Fruit fly (Drosophila melanogaster) whole organism, embryonic: ENCODE measurements around the gene jdp.
A peak's percentile ranks its signal among the peaks of the same experiment; 100 is the strongest.

ENCODE experiments used
- CG10543 ChIP-seq: fragments of 200-800 bp; sonication (Bioruptor generic); optimal IDR thresholded peaks from 3 replicates; lab custom pipeline; 2017; ENCODE audit warnings: missing biosample characterization, mild to moderate bottlenecking, missing genetic modification characterization, moderate library complexity
- CG10979 ChIP-seq: fragments of 200-800 bp; sonication (Bioruptor generic); optimal IDR thresholded peaks from 2 replicates; lab custom pipeline; 2018; ENCODE audit warnings: missing biosample characterization, mild to moderate bottlenecking, missing genetic modification characterization, moderate library complexity
- CG11456 ChIP-seq: fragments of 200-800 bp; sonication (Bioruptor generic); IDR thresholded peaks from 3 replicates; pipeline ENCODE4 v1.3.6; 2022; ENCODE audit warnings: missing biosample characterization, missing genetic modification characterization
- CG12236 ChIP-seq: fragments of 200-800 bp; sonication (Bioruptor generic); optimal IDR thresholded peaks from 2 replicates; lab custom pipeline; 2016; ENCODE audit warnings: missing biosample characterization, missing genetic modification characterization
- CG13624 ChIP-seq: fragments of 200-800 bp; sonication (Bioruptor generic); optimal IDR thresholded peaks from 2 replicates; lab custom pipeline; 2016; ENCODE audit warnings: missing biosample characterization, missing genetic modification characterization
- CG1529 ChIP-seq: fragments of 200-800 bp; sonication (Bioruptor generic); optimal IDR thresholded peaks from 3 replicates; lab custom pipeline; 2018; ENCODE audit warnings: missing biosample characterization, missing genetic modification characterization
- CG17328 ChIP-seq: fragments of 200-800 bp; sonication (Bioruptor generic); IDR thresholded peaks from 2 replicates; pipeline ENCODE4 v1.3.6; 2022; ENCODE audit warnings: missing biosample characterization, missing genetic modification characterization
- CG17568 ChIP-seq: fragments of 200-800 bp; sonication (Bioruptor generic); optimal IDR thresholded peaks from 2 replicates; lab custom pipeline; 2018; ENCODE audit warnings: missing biosample characterization, mild to moderate bottlenecking, missing genetic modification characterization, moderate library complexity
- CG3163 ChIP-seq: fragments of 200-800 bp; sonication (Bioruptor generic); optimal IDR thresholded peaks from 3 replicates; lab custom pipeline; 2016; ENCODE audit warnings: missing biosample characterization, missing genetic modification characterization
- CG34376 ChIP-seq: fragments of 200-800 bp; sonication (Bioruptor generic); optimal IDR thresholded peaks from 2 replicates; lab custom pipeline; 2018; ENCODE audit warnings: missing biosample characterization, mild to moderate bottlenecking, missing genetic modification characterization
- CG34422 ChIP-seq: fragments of 200-800 bp; sonication (Bioruptor generic); IDR thresholded peaks from 3 replicates; pipeline ENCODE4 v1.3.6; 2022; ENCODE audit warnings: missing biosample characterization, missing genetic modification characterization
- CG4360 ChIP-seq: fragments of 200-800 bp; sonication (Bioruptor generic); IDR thresholded peaks from 2 replicates; pipeline ENCODE4 v1.3.6; 2022; ENCODE audit warnings: missing biosample characterization, missing genetic modification characterization
- CG4617 ChIP-seq: fragments of 200-800 bp; sonication (Bioruptor generic); optimal IDR thresholded peaks from 3 replicates; lab custom pipeline; 2016; ENCODE audit warnings: missing biosample characterization, missing genetic modification characterization, borderline replicate concordance
- CG8281 ChIP-seq: fragments of 200-800 bp; sonication (Bioruptor generic); optimal IDR thresholded peaks from 2 replicates; lab custom pipeline; 2018; ENCODE audit warnings: missing biosample characterization, mild to moderate bottlenecking, missing genetic modification characterization, moderate library complexity
- CG8924 ChIP-seq: fragments of 200-800 bp; optimal IDR thresholded peaks from 3 replicates; lab custom pipeline; 2019; ENCODE audit warnings: missing biosample characterization, mild to moderate bottlenecking, missing genetic modification characterization, moderate library complexity
- CG9727 ChIP-seq: fragments of 200-800 bp; sonication (Bioruptor generic); optimal IDR thresholded peaks from 3 replicates; lab custom pipeline; 2017; ENCODE audit warnings: missing biosample characterization, mild to moderate bottlenecking, missing genetic modification characterization
- Eip74EF ChIP-seq, 2 experiments: fragments of 200-800 bp in 1 of 2; fragments of >200 bp in 1 of 2; sonication (Bioruptor generic) in 1 of 2; optimal IDR thresholded peaks; 2 replicates each; lab custom pipeline; 2017 to 2019; ENCODE audit warnings: missing biosample characterization in 2 of 2, missing genetic modification characterization in 2 of 2, mild to moderate bottlenecking in 1 of 2, moderate library complexity in 1 of 2
- Fer1 ChIP-seq: fragments of 200-800 bp; sonication (Bioruptor generic); optimal IDR thresholded peaks from 2 replicates; lab custom pipeline; 2017; ENCODE audit warnings: missing biosample characterization, mild to moderate bottlenecking, missing genetic modification characterization
- HmgD ChIP-seq: fragments of 200-800 bp; sonication (Bioruptor generic); optimal IDR thresholded peaks from 3 replicates; lab custom pipeline; 2016; ENCODE audit warnings: missing biosample characterization, missing genetic modification characterization
- Hr39 ChIP-seq: fragments of >200 bp; optimal IDR thresholded peaks from 2 replicates; lab custom pipeline; 2017
- MESR4 ChIP-seq: fragments of 200-800 bp; sonication (Bioruptor generic); optimal IDR thresholded peaks from 2 replicates; lab custom pipeline; 2018; ENCODE audit warnings: missing biosample characterization, mild to moderate bottlenecking, missing genetic modification characterization, moderate library complexity
- Xbp1 ChIP-seq: fragments of 200-800 bp; sonication (Bioruptor generic); optimal IDR thresholded peaks from 3 replicates; lab custom pipeline; 2016; ENCODE audit warnings: missing biosample characterization, mild to moderate bottlenecking, missing genetic modification characterization
- YL-1 ChIP-seq: fragments of 200-800 bp; sonication (Bioruptor generic); optimal IDR thresholded peaks from 3 replicates; lab custom pipeline; 2017; ENCODE audit warnings: missing biosample characterization, mild to moderate bottlenecking, missing genetic modification characterization
- bcd ChIP-seq: fragments of 200-800 bp; sonication (Bioruptor generic); optimal IDR thresholded peaks from 2 replicates; lab custom pipeline; 2017; ENCODE audit warnings: missing biosample characterization, mild to moderate bottlenecking, missing genetic modification characterization
- bsh ChIP-seq, 2 experiments: fragments of 200-800 bp; sonication (Bioruptor generic); optimal IDR thresholded peaks; 2 replicates each; lab custom pipeline; 2017 to 2018; ENCODE audit warnings: mild to moderate bottlenecking in 2 of 2, missing biosample characterization in 2 of 2, missing genetic modification characterization in 2 of 2, moderate library complexity in 1 of 2
- chinmo ChIP-seq: fragments of 200-800 bp; sonication (Bioruptor generic); IDR thresholded peaks from 4 replicates; pipeline ENCODE4 v1.3.6; 2022; ENCODE audit warnings: missing biosample characterization, missing genetic modification characterization; ENCODE audit not compliant: partially characterized antibody
- crol ChIP-seq: fragments of 200-800 bp; sonication (Bioruptor generic); IDR thresholded peaks from 2 replicates; pipeline ENCODE4 v1.3.6; 2022; ENCODE audit warnings: missing biosample characterization, missing genetic modification characterization
- disco-r ChIP-seq: fragments of 200-800 bp; sonication (Bioruptor generic); optimal IDR thresholded peaks from 2 replicates; lab custom pipeline; 2016; ENCODE audit warnings: missing biosample characterization, missing genetic modification characterization
- emc ChIP-seq: fragments of 200-800 bp; sonication (Bioruptor generic); optimal IDR thresholded peaks from 2 replicates; lab custom pipeline; 2016; ENCODE audit warnings: missing biosample characterization, missing genetic modification characterization
- eve ChIP-seq, 2 experiments: fragments of >200 bp; optimal IDR thresholded peaks; 2 replicates each; lab custom pipeline; 2017; ENCODE audit warnings: missing biosample characterization in 2 of 2, missing genetic modification characterization in 2 of 2
- gfzf ChIP-seq: fragments of 200-800 bp; sonication (Bioruptor generic); optimal IDR thresholded peaks from 2 replicates; lab custom pipeline; 2016; ENCODE audit warnings: missing biosample characterization, mild to moderate bottlenecking, missing genetic modification characterization, moderate library complexity
- gsb-n ChIP-seq: fragments of 200-800 bp; sonication (Bioruptor generic); optimal IDR thresholded peaks from 3 replicates; lab custom pipeline; 2018; ENCODE audit warnings: missing biosample characterization, mild to moderate bottlenecking, missing genetic modification characterization
- lab ChIP-seq: fragments of 200-800 bp; sonication (Bioruptor generic); optimal IDR thresholded peaks from 3 replicates; lab custom pipeline; 2017; ENCODE audit warnings: missing biosample characterization, missing genetic modification characterization, mild to moderate bottlenecking, moderate library complexity, missing genetic modification reagents
- luna ChIP-seq: fragments of 200-800 bp; sonication (Bioruptor generic); optimal IDR thresholded peaks from 2 replicates; lab custom pipeline; 2016; ENCODE audit warnings: missing biosample characterization, missing genetic modification characterization
- maf-S ChIP-seq: fragments of 200-800 bp; sonication (Bioruptor generic); optimal IDR thresholded peaks from 2 replicates; lab custom pipeline; 2016; ENCODE audit warnings: missing biosample characterization, missing genetic modification characterization
- pb ChIP-seq: fragments of 200-800 bp; sonication (Bioruptor generic); optimal IDR thresholded peaks from 3 replicates; lab custom pipeline; 2016; ENCODE audit warnings: missing biosample characterization, missing genetic modification characterization
- scrt ChIP-seq: fragments of 200-800 bp; sonication (Bioruptor generic); optimal IDR thresholded peaks from 2 replicates; lab custom pipeline; 2018; ENCODE audit warnings: missing biosample characterization, mild to moderate bottlenecking, missing genetic modification characterization, moderate library complexity
- unc-4 ChIP-seq: fragments of 200-800 bp; sonication (Bioruptor generic); IDR thresholded peaks from 2 replicates; pipeline ENCODE4 v1.3.6; 2022; ENCODE audit warnings: missing biosample characterization, missing genetic modification characterization; ENCODE audit not compliant: partially characterized antibody
- yki ChIP-seq: fragments of >200 bp; optimal IDR thresholded peaks from 3 replicates; lab custom pipeline; 2018

Gene jdp

dm6 chr3R:30563260-30564080 is 36.6 kb upstream of the jdp start (continued):
- TF ChIP-seq crol (GFP tag; lab: Robert Waterston, UW) = peak; percentile 60; the same call in 1 of the 2 replicates
- no peak for TF ChIP-seq gsb-n (tag; lab: Kevin White, UChicago)
- TF ChIP-seq CG12236 (GFP tag; lab: Kevin White, UChicago) = no peak
- peak; percentile 82 for TF ChIP-seq CG8924 (tag; lab: Kevin White, UChicago)
- TF ChIP-seq chinmo (GFP tag; lab: Robert Waterston, UW) = peak; percentile 72; the same call in 2 of the 4 replicates
- peak in 1 of 2 experiments; percentile 31 for TF ChIP-seq Eip74EF (GFP tag; optimal IDR thresholded peaks at IDR 0.05; lab: Kevin White, UChicago)
- peak; percentile 1 for TF ChIP-seq CG8281 (tag; lab: Kevin White, UChicago)
- TF ChIP-seq pb (GFP tag; lab: Kevin White, UChicago) = peak; percentile 7
- TF ChIP-seq Fer1 (GFP tag; lab: Kevin White, UChicago) = peak; percentile 19
- TF ChIP-seq CG3163 (GFP tag; lab: Kevin White, UChicago) = peak; percentile 95
- TF ChIP-seq Hr39 (lab: Kevin White, UChicago) = no peak
- peak in 1 of 2 experiments; percentile 3 for TF ChIP-seq bsh (GFP tag; optimal IDR thresholded peaks at IDR 0.05; lab: Kevin White, UChicago)
- peak; percentile 35 for TF ChIP-seq CG34376
- peak; percentile 12 for TF ChIP-seq YL-1
- peak; percentile 20 for TF ChIP-seq CG10543 (GFP tag; lab: Kevin White, UChicago)
- TF ChIP-seq yki (lab: Kevin White, UChicago) = peak; percentile 57
- TF ChIP-seq CG1529 (GFP tag; lab: Kevin White, UChicago) = no peak
- no peak for TF ChIP-seq disco-r
- peak; percentile 95 for TF ChIP-seq CG4360 (GFP tag; lab: Robert Waterston, UW)
- no peak for TF ChIP-seq CG17328
- TF ChIP-seq CG4617 (GFP tag; lab: Kevin White, UChicago) = peak; percentile 61
- TF ChIP-seq CG10979 (tag; lab: Kevin White, UChicago) = no peak
- peak; percentile 87 for TF ChIP-seq MESR4 (GFP tag; lab: Kevin White, UChicago)
- TF ChIP-seq maf-S (GFP tag; lab: Kevin White, UChicago) = no peak
- TF ChIP-seq bcd = no peak
- TF ChIP-seq Xbp1 = no peak
- peak; percentile 33 for TF ChIP-seq lab (GFP tag; lab: Kevin White, UChicago)
- TF ChIP-seq gfzf (GFP tag; lab: Kevin White, UChicago) = no peak
- TF ChIP-seq CG9727 = peak; percentile 2
- TF ChIP-seq eve (GFP tag; optimal IDR thresholded peaks at IDR 0.05; lab: Kevin White, UChicago) = peak in 1 of 2 experiments; percentile 71
- TF ChIP-seq CG34422 = peak; percentile 65; the same call in 1 of the 3 replicates
- TF ChIP-seq HmgD (GFP tag; lab: Kevin White, UChicago) = no peak
- TF ChIP-seq CG17568 (GFP tag; lab: Kevin White, UChicago) = peak; percentile 39
- TF ChIP-seq CG13624 = peak; percentile 17
- TF ChIP-seq luna (GFP tag; lab: Kevin White, UChicago) = no peak
- TF ChIP-seq unc-4 (GFP tag; lab: Robert Waterston, UW) = 0 out of 2 replicates have a peak, but pooled peaks have one; percentile 11
- TF ChIP-seq emc = no peak
- TF ChIP-seq scrt (GFP tag; lab: Kevin White, UChicago) = peak; percentile 15
- no peak for TF ChIP-seq CG11456 (GFP tag; lab: Robert Waterston, UW)
